Worm (Caenorhabditis elegans) whole organism, late embryonic: ENCODE results near the gene gst-30.

Experiments
- C08G9.2 ChIP-seq: sonication (generic microtip); optimal IDR thresholded peaks from 2 replicates; lab custom pipeline; 2016; ENCODE audit warnings: mild to moderate bottlenecking, missing genetic modification characterization, moderate library complexity, missing compliant biosample characterization
- C38D4.7 ChIP-seq: fragments of 200-800 bp; sonication (Bioruptor generic); optimal IDR thresholded peaks from 2 replicates; lab custom pipeline; 2018; ENCODE audit warnings: mild to moderate bottlenecking, missing genetic modification characterization, moderate library complexity, missing compliant biosample characterization
- K09A11.1 ChIP-seq: sonication (generic microtip); optimal IDR thresholded peaks from 2 replicates; lab custom pipeline; 2017; ENCODE audit warnings: antibody characterized with exemption, mild to moderate bottlenecking, missing genetic modification characterization, missing compliant biosample characterization; ENCODE audit not compliant: insufficient read depth
- Y22D7AL.16 ChIP-seq: sonication (generic microtip); optimal IDR thresholded peaks from 2 replicates; lab custom pipeline; 2016; ENCODE audit warnings: missing genetic modification characterization, missing compliant biosample characterization
- ama-1 ChIP-seq: fragments of 150-350 bp; optimal IDR thresholded peaks from 2 replicates; lab custom pipeline; 2014
- ceh-22 ChIP-seq: sonication (generic microtip); optimal IDR thresholded peaks from 2 replicates; lab custom pipeline; 2017; ENCODE audit warnings: missing biosample characterization, missing genetic modification characterization
- ceh-24 ChIP-seq: sonication (generic microtip); optimal IDR thresholded peaks from 2 replicates; lab custom pipeline; 2016; ENCODE audit warnings: mild to moderate bottlenecking, missing genetic modification characterization, missing compliant biosample characterization
- ceh-30 ChIP-seq: fragments of 150-350 bp; optimal IDR thresholded peaks from 2 replicates; lab custom pipeline; 2014; ENCODE audit warnings: missing biosample characterization, missing genetic modification characterization
- ceh-34 ChIP-seq: sonication (generic microtip); optimal IDR thresholded peaks from 2 replicates; lab custom pipeline; 2016; ENCODE audit warnings: mild to moderate bottlenecking, missing genetic modification characterization, missing compliant biosample characterization
- ceh-45 ChIP-seq: fragments of 200-800 bp; sonication (Bioruptor generic); IDR thresholded peaks from 2 replicates; pipeline ENCODE4 v1.3.6; 2022; ENCODE audit warnings: missing genetic modification reagents, missing genetic modification characterization, missing compliant biosample characterization
- ceh-48 ChIP-seq: sonication (generic microtip); optimal IDR thresholded peaks from 2 replicates; lab custom pipeline; 2016; ENCODE audit warnings: missing genetic modification characterization, inconsistent platforms, missing compliant biosample characterization
- che-1 ChIP-seq: sonication (generic microtip); optimal IDR thresholded peaks from 2 replicates; lab custom pipeline; 2016; ENCODE audit warnings: mild to moderate bottlenecking, missing genetic modification characterization, missing compliant biosample characterization
- dve-1 ChIP-seq: sonication (generic microtip); optimal IDR thresholded peaks from 2 replicates; lab custom pipeline; 2017; ENCODE audit warnings: antibody characterized with exemption, mild to moderate bottlenecking, missing genetic modification characterization, missing compliant biosample characterization
- elt-2 ChIP-seq: sonication (generic microtip); optimal IDR thresholded peaks from 2 replicates; lab custom pipeline; 2016; ENCODE audit warnings: missing genetic modification reagents, missing genetic modification characterization, missing compliant biosample characterization
- elt-4 ChIP-seq: sonication (generic microtip); optimal IDR thresholded peaks from 2 replicates; lab custom pipeline; 2016; ENCODE audit warnings: missing genetic modification characterization, missing compliant biosample characterization
- fkh-10 ChIP-seq: fragments of 150-350 bp; optimal IDR thresholded peaks from 2 replicates; lab custom pipeline; 2014; ENCODE audit warnings: missing biosample characterization, missing genetic modification reagents, missing genetic modification characterization
- fkh-6 ChIP-seq: sonication (generic microtip); optimal IDR thresholded peaks from 2 replicates; lab custom pipeline; 2016; ENCODE audit warnings: missing genetic modification characterization, missing compliant biosample characterization
- hlh-13 ChIP-seq: fragments of 200-800 bp; sonication (Bioruptor generic); optimal IDR thresholded peaks from 2 replicates; lab custom pipeline; 2018; ENCODE audit warnings: mild to moderate bottlenecking, missing genetic modification characterization, missing compliant biosample characterization
- hlh-15 ChIP-seq: sonication (generic microtip); optimal IDR thresholded peaks from 2 replicates; lab custom pipeline; 2016; ENCODE audit warnings: missing genetic modification characterization, missing compliant biosample characterization
- hlh-30 ChIP-seq: sonication (generic microtip); optimal IDR thresholded peaks from 2 replicates; lab custom pipeline; 2017; ENCODE audit warnings: antibody characterized with exemption, missing genetic modification characterization, missing compliant biosample characterization; ENCODE audit not compliant: insufficient read depth
- hlh-8 ChIP-seq: sonication (generic microtip); optimal IDR thresholded peaks from 2 replicates; lab custom pipeline; 2016; ENCODE audit warnings: missing genotype, missing genetic modification characterization, missing compliant biosample characterization
- nfya-1 ChIP-seq: sonication (generic microtip); optimal IDR thresholded peaks from 2 replicates; lab custom pipeline; 2017; ENCODE audit warnings: missing genetic modification characterization, mild to moderate bottlenecking, missing compliant biosample characterization, antibody characterized with exemption, moderate library complexity
- nhr-232 ChIP-seq: sonication (generic microtip); optimal IDR thresholded peaks from 2 replicates; lab custom pipeline; 2016; ENCODE audit warnings: missing genetic modification characterization, missing compliant biosample characterization
- odd-2 ChIP-seq: sonication (generic microtip); optimal IDR thresholded peaks from 2 replicates; lab custom pipeline; 2017; ENCODE audit warnings: antibody characterized with exemption, mild to moderate bottlenecking, missing genetic modification characterization, missing compliant biosample characterization
- pag-3 ChIP-seq: sonication (generic microtip); optimal IDR thresholded peaks from 2 replicates; lab custom pipeline; 2016; ENCODE audit warnings: missing compliant biosample characterization, missing genetic modification characterization, borderline replicate concordance
- pax-1 ChIP-seq: fragments of 150-350 bp; optimal IDR thresholded peaks from 2 replicates; lab custom pipeline; 2014; ENCODE audit warnings: missing biosample characterization, missing genetic modification characterization
- pros-1 ChIP-seq: fragments of 150-350 bp; optimal IDR thresholded peaks from 2 replicates; lab custom pipeline; 2014; ENCODE audit warnings: missing biosample characterization, missing genetic modification reagents, missing genetic modification characterization
- ref-2 ChIP-seq: sonication (generic microtip); optimal IDR thresholded peaks from 2 replicates; lab custom pipeline; 2016; ENCODE audit warnings: missing genetic modification characterization, missing compliant biosample characterization
- sox-2 ChIP-seq: fragments of 200-800 bp; sonication (Bioruptor generic); IDR thresholded peaks from 2 replicates; pipeline ENCODE4 v1.3.6; 2022; ENCODE audit warnings: missing genetic modification reagents, missing genetic modification characterization, missing compliant biosample characterization
- tbx-2 ChIP-seq: sonication (generic microtip); optimal IDR thresholded peaks from 2 replicates; lab custom pipeline; 2016; ENCODE audit warnings: missing genetic modification characterization, missing compliant biosample characterization
- tbx-7 ChIP-seq: sonication (generic microtip); optimal IDR thresholded peaks from 2 replicates; lab custom pipeline; 2016; ENCODE audit warnings: missing genotype, missing genetic modification characterization, missing compliant biosample characterization
- ttx-3 ChIP-seq: sonication (generic microtip); optimal IDR thresholded peaks from 2 replicates; lab custom pipeline; 2016; ENCODE audit warnings: missing genetic modification reagents, missing genetic modification characterization, missing compliant biosample characterization
- unc-55 ChIP-seq: sonication (generic microtip); optimal IDR thresholded peaks from 2 replicates; lab custom pipeline; 2017; ENCODE audit warnings: missing biosample characterization, missing genetic modification reagents, missing genetic modification characterization
- unc-86 ChIP-seq: sonication (generic microtip); optimal IDR thresholded peaks from 2 replicates; lab custom pipeline; 2016; ENCODE audit warnings: missing genetic modification characterization, missing compliant biosample characterization
- zip-5 ChIP-seq: sonication (generic microtip); optimal IDR thresholded peaks from 2 replicates; lab custom pipeline; 2016; ENCODE audit warnings: missing genetic modification characterization, missing compliant biosample characterization

gst-30 gene

ce11 chrII:4948118-4948517 lies 13.3 kb upstream of the gst-30 start:
- TF ChIP-seq che-1 (tag; lab: Kevin White, UChicago): no peak
- no peak for TF ChIP-seq zip-5 (tag; lab: Kevin White, UChicago)
- TF ChIP-seq nfya-1 (tag; lab: Kevin White, UChicago): no peak
- TF ChIP-seq fkh-6: no peak
- TF ChIP-seq C38D4.7 (GFP tag; lab: Kevin White, UChicago): no peak
- TF ChIP-seq ceh-30 (tag; lab: Kevin White, UChicago): no peak
- TF ChIP-seq elt-2 (tag; lab: Kevin White, UChicago): no peak
- TF ChIP-seq unc-86 (tag; lab: Kevin White, UChicago): no peak
- TF ChIP-seq K09A11.1: no peak
- no peak for TF ChIP-seq sox-2 (GFP tag; lab: Robert Waterston, UW)
- TF ChIP-seq, all 69 proteins: peak for 0

- TF ChIP-seq unc-55 (no peak), C38D4.7 (GFP tag; lab: Kevin White, UChicago) (no peak), hlh-15 (tag; lab: Kevin White, UChicago) (no peak)
- TF ChIP-seq, all 69 proteins: peak for 0
Observed at ce11 chrII:4946775-4947174, 11.9 kb upstream of the gst-30 start.

- TF ChIP-seq nhr-232 (tag; lab: Kevin White, UChicago): no peak
- TF ChIP-seq nfya-1 (tag; lab: Kevin White, UChicago): no peak
- no peak for TF ChIP-seq pros-1 (tag; lab: Kevin White, UChicago)
Observed at ce11 chrII:4945695-4946094, 10.8 kb upstream of the gst-30 start, which contains the start of the genes gldi-11 and ZK546.2. Gene gldi-11 (minus strand): TSS chrII:4945789. Gene ZK546.2 (plus strand): TSS chrII:4946027.

ce11 chrII:4943849-4944248 lies 9.0 kb upstream of the gst-30 start, which contains the start of gene mdt-4:
Gene mdt-4 (minus strand): TSS chrII:4943949.
- TF ChIP-seq nhr-232 (tag; lab: Kevin White, UChicago) (no peak), unc-55 (no peak), ref-2 (tag; lab: Kevin White, UChicago) (no peak), ceh-45 (no peak), ceh-48 (tag; lab: Kevin White, UChicago) (no peak), ttx-3 (tag; lab: Kevin White, UChicago) (no peak), Y22D7AL.16 (tag; lab: Kevin White, UChicago) (no peak), tbx-2 (tag; lab: Kevin White, UChicago) (no peak), dve-1 (tag; lab: Kevin White, UChicago) (no peak), fkh-10 (GFP tag; lab: Kevin White, UChicago) (no peak), odd-2 (tag; lab: Kevin White, UChicago) (no peak), pax-1 (tag; lab: Kevin White, UChicago) (no peak), elt-4 (tag; lab: Kevin White, UChicago) (no peak), hlh-13 (GFP tag; lab: Kevin White, UChicago) (no peak), nfya-1 (tag; lab: Kevin White, UChicago) (no peak), hlh-8 (tag; lab: Kevin White, UChicago) (no peak), ceh-34 (tag; lab: Kevin White, UChicago) (no peak), ceh-24 (tag; lab: Kevin White, UChicago) (no peak)

ce11 chrII:4942829-4943228 lies 8.0 kb upstream of the gst-30 start:
- TF ChIP-seq C38D4.7 (GFP tag; lab: Kevin White, UChicago) (no peak), pag-3 (no peak), ama-1 (lab: Kevin White, UChicago) (no peak), elt-4 (tag; lab: Kevin White, UChicago) (no peak), elt-2 (tag; lab: Kevin White, UChicago) (peak; percentile 70), hlh-30 (tag; lab: Kevin White, UChicago) (peak; percentile 16), hlh-15 (tag; lab: Kevin White, UChicago) (no peak), ceh-24 (tag; lab: Kevin White, UChicago) (no peak), tbx-7 (no peak), ceh-22 (tag; lab: Kevin White, UChicago) (no peak), tbx-2 (tag; lab: Kevin White, UChicago) (no peak), C08G9.2 (tag; lab: Kevin White, UChicago) (no peak), unc-86 (tag; lab: Kevin White, UChicago) (no peak), ceh-34 (tag; lab: Kevin White, UChicago) (no peak), ceh-30 (tag; lab: Kevin White, UChicago) (no peak)
